Worm (Caenorhabditis elegans) whole organism, midembryonic: ENCODE results near the gene mup-4.

Experiments
- T22C8.4 ChIP-seq: fragments of 200-800 bp; sonication (Bioruptor generic); IDR thresholded peaks from 2 replicates; pipeline ENCODE4 v1.3.6; 2022; ENCODE audit warnings: missing genetic modification characterization, missing compliant biosample characterization
- cog-1 ChIP-seq: sonication (generic microtip); optimal IDR thresholded peaks from 2 replicates; lab custom pipeline; 2016; ENCODE audit warnings: missing genetic modification characterization, missing compliant biosample characterization
- flt-1 ChIP-seq: fragments of 200-800 bp; sonication (Bioruptor generic); IDR thresholded peaks from 2 replicates; pipeline ENCODE4 v1.3.6; 2022; ENCODE audit warnings: missing genetic modification characterization, missing compliant biosample characterization
- klf-2 ChIP-seq: fragments of 200-800 bp; sonication (Bioruptor generic); conservative IDR thresholded peaks from 2 replicates; pipeline ENCODE4 v1.3.6; 2022; ENCODE audit warnings: missing genetic modification reagents, missing genetic modification characterization, missing compliant biosample characterization
- tab-1 ChIP-seq: fragments of 200-800 bp; sonication (Bioruptor generic); IDR thresholded peaks from 2 replicates; pipeline ENCODE4 v1.3.6; 2022; ENCODE audit warnings: missing genetic modification characterization, missing compliant biosample characterization
- ztf-23 ChIP-seq: fragments of 200-800 bp; sonication (Bioruptor generic); IDR thresholded peaks from 2 replicates; pipeline ENCODE4 v1.3.6; 2022; ENCODE audit warnings: missing genetic modification reagents, missing genetic modification characterization, missing compliant biosample characterization
- ztf-29 ChIP-seq: fragments of 200-800 bp; sonication (Bioruptor generic); IDR thresholded peaks from 2 replicates; pipeline ENCODE4 v1.3.6; 2022; ENCODE audit warnings: missing genetic modification reagents, missing genetic modification characterization, missing compliant biosample characterization

ce11 chrIII:7534648-7535047, 45.7 kb upstream of the mup-4 start:
- TF ChIP-seq flt-1, result no peak
- TF ChIP-seq T22C8.4 (GFP tag; lab: Robert Waterston, UW), result no peak
- no peak for TF ChIP-seq klf-2 (GFP tag; lab: Robert Waterston, UW)
- no peak for TF ChIP-seq cog-1 (tag; lab: Kevin White, UChicago)
- no peak for TF ChIP-seq ztf-29 (GFP tag; lab: Robert Waterston, UW)
- no peak for TF ChIP-seq ztf-23 (GFP tag; lab: Robert Waterston, UW)
- no peak for TF ChIP-seq tab-1 (GFP tag; lab: Robert Waterston, UW)
